Fruit fly (Drosophila melanogaster) whole organism, embryonic: ENCODE measurements around the gene Pde11.

Experiments
- ATbp ChIP-seq: fragments of 200-800 bp; sonication (Bioruptor generic); optimal IDR thresholded peaks from 2 replicates; lab custom pipeline; 2017; ENCODE audit warnings: missing biosample characterization, mild to moderate bottlenecking, missing genetic modification characterization, missing genetic modification reagents
- Abd-B ChIP-seq: fragments of 200-800 bp; sonication (Bioruptor generic); optimal IDR thresholded peaks from 2 replicates; lab custom pipeline; 2018; ENCODE audit warnings: missing biosample characterization, mild to moderate bottlenecking, missing genetic modification characterization, moderate library complexity
- Aef1 ChIP-seq: fragments of 200-800 bp; sonication (Bioruptor generic); IDR thresholded peaks from 3 replicates; pipeline ENCODE4 v1.3.6; 2022; ENCODE audit warnings: missing biosample characterization, missing genetic modification characterization
- BtbVII ChIP-seq: fragments of 200-800 bp; sonication (Bioruptor generic); optimal IDR thresholded peaks from 3 replicates; lab custom pipeline; 2017; ENCODE audit warnings: missing biosample characterization, mild to moderate bottlenecking, missing genetic modification characterization
- Bteb2 ChIP-seq: fragments of 200-800 bp; sonication (Bioruptor generic); optimal IDR thresholded peaks from 2 replicates; lab custom pipeline; 2016; ENCODE audit warnings: missing biosample characterization, missing genetic modification characterization
- CG10209 ChIP-seq: fragments of 200-800 bp; sonication (Bioruptor generic); optimal IDR thresholded peaks from 3 replicates; lab custom pipeline; 2017; ENCODE audit warnings: missing biosample characterization, mild to moderate bottlenecking, missing genetic modification characterization, missing genetic modification reagents
- CG11085 ChIP-seq: fragments of 200-800 bp; sonication (Bioruptor generic); IDR thresholded peaks from 2 replicates; pipeline ENCODE4 v1.3.6; 2022; ENCODE audit warnings: missing biosample characterization, missing genetic modification characterization
- CG11723 ChIP-seq: fragments of 200-800 bp; sonication (Bioruptor generic); optimal IDR thresholded peaks from 2 replicates; lab custom pipeline; 2017; ENCODE audit warnings: missing biosample characterization, mild to moderate bottlenecking, missing genetic modification characterization
- CG12104 ChIP-seq: fragments of 200-800 bp; sonication (Bioruptor generic); optimal IDR thresholded peaks from 3 replicates; lab custom pipeline; 2016; ENCODE audit warnings: missing biosample characterization, missing genetic modification characterization
- CG12236 ChIP-seq: fragments of 200-800 bp; sonication (Bioruptor generic); optimal IDR thresholded peaks from 2 replicates; lab custom pipeline; 2016; ENCODE audit warnings: missing biosample characterization, missing genetic modification characterization
- CG13424 ChIP-seq: fragments of 200-800 bp; sonication (Bioruptor generic); optimal IDR thresholded peaks from 2 replicates; lab custom pipeline; 2019; ENCODE audit warnings: missing biosample characterization, mild to moderate bottlenecking, missing genetic modification characterization, moderate library complexity
- CG1529 ChIP-seq: fragments of 200-800 bp; sonication (Bioruptor generic); optimal IDR thresholded peaks from 3 replicates; lab custom pipeline; 2018; ENCODE audit warnings: missing biosample characterization, missing genetic modification characterization
- CG1603 ChIP-seq: fragments of 200-800 bp; sonication (Bioruptor generic); optimal IDR thresholded peaks from 2 replicates; lab custom pipeline; 2019; ENCODE audit warnings: missing biosample characterization, mild to moderate bottlenecking, missing genetic modification characterization, moderate library complexity
- CG16779 ChIP-seq: fragments of 200-800 bp; sonication (Bioruptor generic); IDR thresholded peaks from 2 replicates; pipeline ENCODE4 v1.3.6; 2022; ENCODE audit warnings: missing biosample characterization, missing genetic modification characterization
- CG16863 ChIP-seq: fragments of 200-800 bp; sonication (Bioruptor generic); optimal IDR thresholded peaks from 3 replicates; lab custom pipeline; 2016; ENCODE audit warnings: missing biosample characterization, missing genetic modification characterization
- CG17912 ChIP-seq: fragments of 200-800 bp; sonication (Bioruptor generic); optimal IDR thresholded peaks from 2 replicates; lab custom pipeline; 2018; ENCODE audit warnings: missing biosample characterization, mild to moderate bottlenecking, missing genetic modification characterization
- CG18619 ChIP-seq: fragments of 200-800 bp; sonication (Bioruptor generic); optimal IDR thresholded peaks from 3 replicates; lab custom pipeline; 2017; ENCODE audit warnings: missing biosample characterization, mild to moderate bottlenecking, missing genetic modification characterization
- CG2199 ChIP-seq: fragments of 200-800 bp; sonication (Bioruptor generic); IDR thresholded peaks from 3 replicates; pipeline ENCODE4 v1.3.6; 2022; ENCODE audit warnings: missing biosample characterization, missing genetic modification characterization
- CG30020 ChIP-seq: fragments of 200-800 bp; optimal IDR thresholded peaks from 2 replicates; lab custom pipeline; 2019; ENCODE audit warnings: missing biosample characterization, mild to moderate bottlenecking, missing genetic modification characterization, moderate library complexity
- CG31224 ChIP-seq: fragments of 200-800 bp; sonication (Bioruptor generic); IDR thresholded peaks from 2 replicates; pipeline ENCODE4 v1.3.6; 2022; ENCODE audit warnings: missing biosample characterization, missing genetic modification characterization
- CG32767 ChIP-seq: fragments of 200-800 bp; sonication (Bioruptor generic); IDR thresholded peaks from 2 replicates; pipeline ENCODE4 v1.3.6; 2022; ENCODE audit warnings: missing biosample characterization, missing genetic modification characterization
- CG33557 ChIP-seq: fragments of 200-800 bp; sonication (Bioruptor generic); optimal IDR thresholded peaks from 2 replicates; lab custom pipeline; 2019; ENCODE audit warnings: missing biosample characterization, mild to moderate bottlenecking, missing genetic modification characterization, moderate library complexity
- CG4282 ChIP-seq: fragments of 200-800 bp; sonication (Bioruptor generic); optimal IDR thresholded peaks from 2 replicates; lab custom pipeline; 2016; ENCODE audit warnings: missing biosample characterization, missing genetic modification characterization
- CG43689 ChIP-seq: fragments of 200-800 bp; sonication (Bioruptor generic); IDR thresholded peaks from 2 replicates; pipeline ENCODE4 v1.3.6; 2022; ENCODE audit warnings: missing biosample characterization, missing genetic modification characterization
- Camta ChIP-seq: fragments of 200-800 bp; sonication (Bioruptor generic); optimal IDR thresholded peaks from 2 replicates; lab custom pipeline; 2016; ENCODE audit warnings: missing biosample characterization, missing genetic modification characterization
- Doc2 ChIP-seq: fragments of 200-800 bp; sonication (Bioruptor generic); IDR thresholded peaks from 2 replicates; pipeline ENCODE4 v1.3.6; 2022; ENCODE audit warnings: missing biosample characterization, missing genetic modification characterization
- Gsc ChIP-seq: fragments of 200-800 bp; sonication (Bioruptor generic); IDR thresholded peaks from 2 replicates; pipeline ENCODE4 v1.3.6; 2022; ENCODE audit warnings: missing biosample characterization, missing genetic modification characterization
- HLH4C ChIP-seq: fragments of 200-800 bp; sonication (Bioruptor generic); IDR thresholded peaks from 3 replicates; pipeline ENCODE4 v1.3.6; 2022; ENCODE audit warnings: missing biosample characterization, missing genetic modification characterization; ENCODE audit not compliant: partially characterized antibody
- HLHmδ ChIP-seq: fragments of 200-800 bp; sonication (Bioruptor generic); optimal IDR thresholded peaks from 2 replicates; lab custom pipeline; 2018; ENCODE audit warnings: missing biosample characterization, mild to moderate bottlenecking, missing genetic modification characterization, moderate library complexity
- MESR4 ChIP-seq: fragments of 200-800 bp; sonication (Bioruptor generic); optimal IDR thresholded peaks from 2 replicates; lab custom pipeline; 2018; ENCODE audit warnings: missing biosample characterization, mild to moderate bottlenecking, missing genetic modification characterization, moderate library complexity
- NC2β ChIP-seq: fragments of 200-800 bp; sonication (Bioruptor generic); optimal IDR thresholded peaks from 2 replicates; lab custom pipeline; 2016; ENCODE audit warnings: missing biosample characterization, missing genetic modification characterization
- Neu2 ChIP-seq: fragments of 200-800 bp; sonication (Bioruptor generic); optimal IDR thresholded peaks from 3 replicates; lab custom pipeline; 2016; ENCODE audit warnings: missing biosample characterization, missing genetic modification characterization, borderline replicate concordance
- Nf-YA ChIP-seq: fragments of 200-800 bp; sonication (Bioruptor generic); IDR thresholded peaks from 2 replicates; pipeline ENCODE4 v1.3.6; 2022; ENCODE audit warnings: missing biosample characterization, missing genetic modification characterization
- Nf-YB ChIP-seq: fragments of 200-800 bp; sonication (Bioruptor generic); optimal IDR thresholded peaks from 3 replicates; lab custom pipeline; 2019; ENCODE audit warnings: missing biosample characterization, mild to moderate bottlenecking, missing genetic modification characterization, moderate library complexity
- Six4 ChIP-seq: fragments of 200-800 bp; sonication (Bioruptor generic); optimal IDR thresholded peaks from 2 replicates; lab custom pipeline; 2016; ENCODE audit warnings: missing biosample characterization, missing genetic modification characterization
- Ssrp ChIP-seq: fragments of 200-800 bp; sonication (Bioruptor generic); optimal IDR thresholded peaks from 2 replicates; lab custom pipeline; 2018; ENCODE audit warnings: missing biosample characterization, mild to moderate bottlenecking, missing genetic modification characterization, moderate library complexity
- ab ChIP-seq: fragments of 200-800 bp; sonication (Bioruptor generic); optimal IDR thresholded peaks from 2 replicates; lab custom pipeline; 2016; ENCODE audit warnings: missing biosample characterization, missing genetic modification characterization
- abd-A ChIP-seq: fragments of 200-800 bp; sonication (Bioruptor generic); optimal IDR thresholded peaks from 3 replicates; lab custom pipeline; 2019; ENCODE audit warnings: missing biosample characterization, mild to moderate bottlenecking, missing genetic modification characterization, moderate library complexity
- cato ChIP-seq: fragments of 200-800 bp; sonication (Bioruptor generic); optimal IDR thresholded peaks from 2 replicates; lab custom pipeline; 2016; ENCODE audit warnings: missing biosample characterization, missing genetic modification characterization, borderline replicate concordance
- caup ChIP-seq: fragments of 200-800 bp; sonication (Bioruptor generic); optimal IDR thresholded peaks from 3 replicates; lab custom pipeline; 2017; ENCODE audit warnings: missing biosample characterization, mild to moderate bottlenecking, missing genetic modification characterization, moderate library complexity; ENCODE audit not compliant: severe bottlenecking
- en ChIP-seq: fragments of 200-800 bp; sonication (Bioruptor generic); optimal IDR thresholded peaks from 2 replicates; lab custom pipeline; 2016; ENCODE audit warnings: missing biosample characterization, missing genetic modification characterization
- fd102C ChIP-seq: fragments of 200-800 bp; sonication (Bioruptor generic); optimal IDR thresholded peaks from 2 replicates; lab custom pipeline; 2018; ENCODE audit warnings: missing biosample characterization, mild to moderate bottlenecking, missing genetic modification characterization, moderate library complexity
- hth ChIP-seq: fragments of >200 bp; optimal IDR thresholded peaks from 2 replicates; lab custom pipeline; 2017; ENCODE audit warnings: inconsistent platforms
- jing ChIP-seq: fragments of 200-800 bp; sonication (Bioruptor generic); optimal IDR thresholded peaks from 2 replicates; lab custom pipeline; 2018; ENCODE audit warnings: missing biosample characterization, mild to moderate bottlenecking, missing genetic modification characterization
- ken ChIP-seq: fragments of 200-800 bp; sonication (Bioruptor generic); IDR thresholded peaks from 3 replicates; pipeline ENCODE4 v1.3.6; 2022; ENCODE audit warnings: missing biosample characterization, missing genetic modification characterization
- lov ChIP-seq, 2 experiments: fragments of 200-800 bp in 1 of 2; fragments of >200 bp in 1 of 2; sonication (Bioruptor generic) in 1 of 2; IDR thresholded peaks in 1 of 2; optimal IDR thresholded peaks in 1 of 2; 2 replicates in 1 of 2; 3 replicates in 1 of 2; pipeline versions ENCODE4 v1.3.6 to Lab custom; 2017 to 2022; ENCODE audit warnings: missing biosample characterization in 1 of 2, missing genetic modification characterization in 1 of 2
- onecut ChIP-seq: fragments of 200-800 bp; sonication (Bioruptor generic); IDR thresholded peaks from 2 replicates; pipeline ENCODE4 v1.3.6; 2022; ENCODE audit warnings: missing biosample characterization, missing genetic modification characterization
- schlank ChIP-seq: fragments of 200-800 bp; sonication (Bioruptor generic); optimal IDR thresholded peaks from 2 replicates; lab custom pipeline; 2018; ENCODE audit warnings: missing biosample characterization, mild to moderate bottlenecking, missing genetic modification characterization
- so ChIP-seq: fragments of 200-800 bp; sonication (Bioruptor generic); IDR thresholded peaks from 3 replicates; pipeline ENCODE4 v1.3.6; 2022; ENCODE audit warnings: missing biosample characterization, missing genetic modification characterization
- sug ChIP-seq: fragments of 200-800 bp; optimal IDR thresholded peaks from 2 replicates; lab custom pipeline; 2019; ENCODE audit warnings: missing biosample characterization, mild to moderate bottlenecking, missing genetic modification characterization, moderate library complexity
- tx ChIP-seq: fragments of 200-800 bp; sonication (Bioruptor generic); optimal IDR thresholded peaks from 2 replicates; lab custom pipeline; 2016; ENCODE audit warnings: missing biosample characterization, missing genetic modification characterization
- wor ChIP-seq: fragments of 200-800 bp; sonication (Bioruptor generic); IDR thresholded peaks from 2 replicates; pipeline ENCODE4 v1.3.6; 2022; ENCODE audit warnings: missing biosample characterization, missing genetic modification characterization

The Pde11 gene

dm6 chr2L:18505475-18505874, 84.7 kb downstream of the Pde11 start (continued):
- TF ChIP-seq Bteb2 (GFP tag; lab: Kevin White, UChicago): no peak
- TF ChIP-seq CG1529 (GFP tag; lab: Kevin White, UChicago): peak; percentile 32
- TF ChIP-seq Neu2 (GFP tag; lab: Kevin White, UChicago): no peak
- no peak for TF ChIP-seq Doc2 (GFP tag; lab: Robert Waterston, UW)
- no peak for TF ChIP-seq CG30020 (tag; lab: Kevin White, UChicago)
- TF ChIP-seq CG33557 (GFP tag; lab: Kevin White, UChicago): peak; percentile 12
- no peak for TF ChIP-seq Nf-YB (GFP tag; lab: Kevin White, UChicago)
- TF ChIP-seq cato (GFP tag; lab: Kevin White, UChicago): no peak
- TF ChIP-seq NC2β: peak; percentile 46
- no peak for TF ChIP-seq Aef1 (GFP tag; lab: Robert Waterston, UW)
- TF ChIP-seq CG4282 (GFP tag; lab: Kevin White, UChicago): no peak
- TF ChIP-seq ab (GFP tag; lab: Kevin White, UChicago): no peak
- TF ChIP-seq Gsc: no peak
- no peak for TF ChIP-seq so (GFP tag; lab: Robert Waterston, UW)
- TF ChIP-seq fd102C (GFP tag; lab: Kevin White, UChicago): no peak
- no peak for TF ChIP-seq CG12104 (GFP tag; lab: Kevin White, UChicago)
- TF ChIP-seq abd-A: no peak
- no peak for TF ChIP-seq CG17912 (GFP tag; lab: Kevin White, UChicago)
- TF ChIP-seq CG18619 (GFP tag; lab: Kevin White, UChicago): no peak
- TF ChIP-seq lov (optimal IDR thresholded peaks at IDR 0.05; lab: Kevin White, UChicago): no peak
- no peak for TF ChIP-seq lov (GFP tag; IDR thresholded peaks at IDR 0.05; lab: Robert Waterston, UW)
- no peak for TF ChIP-seq Nf-YA (GFP tag; lab: Robert Waterston, UW)
- TF ChIP-seq HLHmδ: no peak
- peak; percentile 19 for TF ChIP-seq Camta (GFP tag; lab: Kevin White, UChicago)
- TF ChIP-seq wor (GFP tag; lab: Robert Waterston, UW): no peak
- TF ChIP-seq Six4 (GFP tag; lab: Kevin White, UChicago): no peak
- TF ChIP-seq hth (lab: Kevin White, UChicago): no peak
- peak; percentile 7 for TF ChIP-seq en (GFP tag; lab: Kevin White, UChicago)
- TF ChIP-seq CG11085: no peak
- TF ChIP-seq BtbVII (GFP tag; lab: Kevin White, UChicago): no peak
- no peak for TF ChIP-seq CG16779 (GFP tag; lab: Robert Waterston, UW)
- TF ChIP-seq CG11723 (GFP tag; lab: Kevin White, UChicago): no peak
- peak; percentile 20 for TF ChIP-seq CG13424 (tag; lab: Kevin White, UChicago)
- no peak for TF ChIP-seq CG43689 (GFP tag; lab: Robert Waterston, UW)
- TF ChIP-seq ATbp: peak; percentile 22
- TF ChIP-seq jing (GFP tag; lab: Kevin White, UChicago): peak; percentile 15
- TF ChIP-seq CG1603: peak; percentile 49
- no peak for TF ChIP-seq CG31224 (GFP tag; lab: Robert Waterston, UW)
- TF ChIP-seq Ssrp (tag; lab: Kevin White, UChicago): peak; percentile 42
- TF ChIP-seq tx (GFP tag; lab: Kevin White, UChicago): no peak
- TF ChIP-seq MESR4 (GFP tag; lab: Kevin White, UChicago): no peak
- TF ChIP-seq CG12236 (GFP tag; lab: Kevin White, UChicago): no peak
- TF ChIP-seq CG16863 (GFP tag; lab: Kevin White, UChicago): no peak
- no peak for TF ChIP-seq caup
- no peak for TF ChIP-seq Abd-B
- peak; percentile 15 for TF ChIP-seq CG10209
- TF ChIP-seq onecut (GFP tag; lab: Robert Waterston, UW): peak; percentile 42; the same call in 1 of the 2 replicates
- TF ChIP-seq CG32767 (GFP tag; lab: Robert Waterston, UW): no peak
- TF ChIP-seq CG2199 (GFP tag; lab: Robert Waterston, UW): no peak
- no peak for TF ChIP-seq schlank (tag; lab: Kevin White, UChicago)
- TF ChIP-seq HLH4C (GFP tag; lab: Robert Waterston, UW): no peak
- TF ChIP-seq sug (tag; lab: Kevin White, UChicago): no peak
- TF ChIP-seq ken (GFP tag; lab: Robert Waterston, UW): no peak
